Fruit fly (Drosophila melanogaster) whole organism, wandering third instar larva: ENCODE data around the gene Takl2.
A peak's percentile ranks its signal among the peaks of the same experiment; 100 is the strongest.

Experiments
- Abd-B ChIP-seq: fragments of >200 bp; optimal IDR thresholded peaks from 2 replicates; lab custom pipeline; 2017; ENCODE audit warnings: missing biosample characterization, missing genetic modification characterization
- CG32264 ChIP-seq: fragments of 200-800 bp; sonication (Bioruptor generic); optimal IDR thresholded peaks from 2 replicates; lab custom pipeline; 2016; ENCODE audit warnings: missing biosample characterization, missing genetic modification characterization
- CG9705 ChIP-seq: fragments of 200-800 bp; sonication (Bioruptor generic); optimal IDR thresholded peaks from 2 replicates; lab custom pipeline; 2018; ENCODE audit warnings: missing biosample characterization, mild to moderate bottlenecking, missing genetic modification characterization
- CrebA ChIP-seq: fragments of 200-800 bp; sonication (Bioruptor generic); optimal IDR thresholded peaks from 2 replicates; lab custom pipeline; 2016; ENCODE audit warnings: missing biosample characterization, mild to moderate bottlenecking, missing genetic modification characterization, borderline replicate concordance
- Dfd ChIP-seq: fragments of >200 bp; optimal IDR thresholded peaks from 2 replicates; lab custom pipeline; 2017; ENCODE audit warnings: missing biosample characterization, missing genetic modification characterization
- Dif ChIP-seq: fragments of 200-275, 200-300 bp; sonication (Bioruptor generic); optimal IDR thresholded peaks from 2 replicates; lab custom pipeline; 2018; ENCODE audit warnings: missing biosample characterization, missing genetic modification characterization; ENCODE audit not compliant: partially characterized antibody
- GATAd ChIP-seq: sonication (Bioruptor generic); optimal IDR thresholded peaks from 2 replicates; lab custom pipeline; 2016; ENCODE audit warnings: missing biosample characterization, missing genetic modification characterization
- HLH106 ChIP-seq: fragments of 200-800 bp; optimal IDR thresholded peaks from 3 replicates; lab custom pipeline; 2019; ENCODE audit warnings: missing biosample characterization, mild to moderate bottlenecking, missing genetic modification characterization, moderate library complexity
- Hnf4 ChIP-seq: fragments of 200-800 bp; sonication (Bioruptor generic); optimal IDR thresholded peaks from 2 replicates; lab custom pipeline; 2016; ENCODE audit warnings: missing biosample characterization, mild to moderate bottlenecking, missing genetic modification characterization
- Hr78 ChIP-seq: fragments of >200 bp; optimal IDR thresholded peaks from 2 replicates; lab custom pipeline; 2017; ENCODE audit warnings: missing biosample characterization, missing genetic modification characterization
- Hr83 ChIP-seq: fragments of 200-300 bp; sonication (Bioruptor generic); optimal IDR thresholded peaks from 2 replicates; lab custom pipeline; 2016; ENCODE audit warnings: missing biosample characterization, mild to moderate bottlenecking, missing genetic modification characterization, moderate library complexity; ENCODE audit not compliant: poor library complexity, severe bottlenecking
- Jra ChIP-seq: sonication (Bioruptor generic); optimal IDR thresholded peaks from 2 replicates; lab custom pipeline; 2016; ENCODE audit warnings: missing biosample characterization, missing genetic modification characterization
- Myc ChIP-seq: fragments of >200 bp; optimal IDR thresholded peaks from 2 replicates; lab custom pipeline; 2017
- OdsH ChIP-seq: fragments of 200-800 bp; sonication (Bioruptor generic); optimal IDR thresholded peaks from 2 replicates; lab custom pipeline; 2016; ENCODE audit warnings: missing biosample characterization, mild to moderate bottlenecking, missing genetic modification characterization
- Rel ChIP-seq, 2 experiments: fragments of 200-800 bp; sonication (Bioruptor generic) in 1 of 2; optimal IDR thresholded peaks; 2 replicates in 1 of 2; 3 replicates in 1 of 2; lab custom pipeline; 2016 to 2019; ENCODE audit warnings: mild to moderate bottlenecking in 2 of 2, missing biosample characterization in 2 of 2, missing genetic modification characterization in 2 of 2, moderate library complexity in 1 of 2
- Sp1 ChIP-seq: fragments of 200-800 bp; sonication (Bioruptor generic); optimal IDR thresholded peaks from 3 replicates; lab custom pipeline; 2019; ENCODE audit warnings: missing biosample characterization, mild to moderate bottlenecking, missing genetic modification characterization, moderate library complexity
- Vsx2 ChIP-seq: fragments of 200-300, 225-300 bp; sonication (Bioruptor generic); optimal IDR thresholded peaks from 2 replicates; lab custom pipeline; 2018; ENCODE audit warnings: missing biosample characterization, missing genetic modification characterization; ENCODE audit not compliant: partially characterized antibody
- br ChIP-seq: fragments of 200-800 bp; sonication (Bioruptor generic); optimal IDR thresholded peaks from 2 replicates; lab custom pipeline; 2016; ENCODE audit warnings: missing biosample characterization, missing genetic modification characterization
- brk ChIP-seq: fragments of 200-800 bp; sonication (Bioruptor generic); optimal IDR thresholded peaks from 2 replicates; lab custom pipeline; 2016; ENCODE audit warnings: missing biosample characterization, mild to moderate bottlenecking, missing genetic modification characterization
- dmrt93B ChIP-seq: fragments of 200-800 bp; sonication (Bioruptor generic); optimal IDR thresholded peaks from 2 replicates; lab custom pipeline; 2018; ENCODE audit warnings: missing biosample characterization, mild to moderate bottlenecking, missing genetic modification characterization
- dsf ChIP-seq: sonication (Bioruptor generic); optimal IDR thresholded peaks from 2 replicates; lab custom pipeline; 2016; ENCODE audit warnings: missing biosample characterization, missing genetic modification characterization, borderline replicate concordance
- ey ChIP-seq: fragments of 200-800 bp; sonication (Bioruptor generic); optimal IDR thresholded peaks from 2 replicates; lab custom pipeline; 2016; ENCODE audit warnings: missing biosample characterization, missing genetic modification characterization
- foxo ChIP-seq, 2 experiments: fragments of 200-800 bp; sonication (Bioruptor generic); optimal IDR thresholded peaks; 2 replicates in 1 of 2; 3 replicates in 1 of 2; lab custom pipeline; 2016 to 2017; ENCODE audit warnings: missing biosample characterization in 2 of 2, missing genetic modification characterization in 2 of 2
- h ChIP-seq: fragments of 200-800 bp; sonication (Bioruptor generic); optimal IDR thresholded peaks from 3 replicates; lab custom pipeline; 2016; ENCODE audit warnings: missing biosample characterization, mild to moderate bottlenecking, missing genetic modification characterization
- jim ChIP-seq: fragments of 175-275, 200-325 bp; sonication (Bioruptor generic); optimal IDR thresholded peaks from 2 replicates; lab custom pipeline; 2016; ENCODE audit warnings: missing biosample characterization, mild to moderate bottlenecking, missing genetic modification characterization
- lola ChIP-seq: fragments of >200 bp; optimal IDR thresholded peaks from 2 replicates; lab custom pipeline; 2017; ENCODE audit warnings: missing biosample characterization, missing genetic modification characterization
- pan ChIP-seq: fragments of >200 bp; optimal IDR thresholded peaks from 2 replicates; lab custom pipeline; 2017
- rgr ChIP-seq: fragments of 200-800 bp; sonication (Bioruptor generic); optimal IDR thresholded peaks from 3 replicates; lab custom pipeline; 2016; ENCODE audit warnings: missing biosample characterization, mild to moderate bottlenecking, missing genetic modification characterization
- sage ChIP-seq: fragments of 200-800 bp; sonication (Bioruptor generic); optimal IDR thresholded peaks from 2 replicates; lab custom pipeline; 2016; ENCODE audit warnings: missing biosample characterization, mild to moderate bottlenecking, missing genetic modification characterization
- sv ChIP-seq: fragments of 200-800 bp; sonication (Bioruptor generic); optimal IDR thresholded peaks from 3 replicates; lab custom pipeline; 2016; ENCODE audit warnings: missing biosample characterization, missing genetic modification characterization
- tai ChIP-seq: sonication (Bioruptor generic); optimal IDR thresholded peaks from 2 replicates; lab custom pipeline; 2016; ENCODE audit warnings: missing biosample characterization, missing genetic modification characterization
- usp ChIP-seq: fragments of >200 bp; optimal IDR thresholded peaks from 2 replicates; lab custom pipeline; 2017; ENCODE audit warnings: missing biosample characterization, missing genetic modification characterization

Gene Takl2

dm6 chr3R:22733751-22734150 is at the start of gene Takl2:
TSS of gene Takl2 (minus strand) at chr3R:22733851.
- TF ChIP-seq Myc (lab: Kevin White, UChicago): no peak
- no peak for TF ChIP-seq GATAd
- TF ChIP-seq brk (GFP tag; lab: Kevin White, UChicago): no peak
- TF ChIP-seq ey: no peak
- no peak for TF ChIP-seq br (GFP tag; lab: Kevin White, UChicago)
- TF ChIP-seq tai (GFP tag; lab: Kevin White, UChicago): no peak
- no peak for TF ChIP-seq rgr (GFP tag; lab: Kevin White, UChicago)
- TF ChIP-seq sv: no peak
- no peak for TF ChIP-seq Hnf4
- TF ChIP-seq Sp1 (GFP tag; lab: Kevin White, UChicago): no peak
- no peak for TF ChIP-seq CrebA (GFP tag; lab: Kevin White, UChicago)
- TF ChIP-seq CG32264: no peak
- no peak for TF ChIP-seq dmrt93B
- TF ChIP-seq OdsH (GFP tag; lab: Kevin White, UChicago): no peak

dm6 chr3R:22781412-22781811 is 47.8 kb upstream of the Takl2 start:
- no peak for TF ChIP-seq Hr78 (GFP tag; lab: Kevin White, UChicago)
- TF ChIP-seq sage (GFP tag; lab: Kevin White, UChicago): peak; percentile 74
- TF ChIP-seq foxo (GFP tag; optimal IDR thresholded peaks at IDR 0.05; lab: Kevin White, UChicago): peak in 1 of 2 experiments; percentile 39
- peak; percentile 7 for TF ChIP-seq Dif
- TF ChIP-seq tai (GFP tag; lab: Kevin White, UChicago): no peak
- no peak for TF ChIP-seq CG32264
- TF ChIP-seq dsf (GFP tag; lab: Kevin White, UChicago): no peak
- TF ChIP-seq lola (GFP tag; lab: Kevin White, UChicago): no peak
- TF ChIP-seq Hr83 (GFP tag; lab: Kevin White, UChicago): peak; percentile 67
- TF ChIP-seq usp (GFP tag; lab: Kevin White, UChicago): no peak
- peak; percentile 63 for TF ChIP-seq CrebA (GFP tag; lab: Kevin White, UChicago)
- TF ChIP-seq Abd-B (GFP tag; lab: Kevin White, UChicago): no peak
- TF ChIP-seq rgr (GFP tag; lab: Kevin White, UChicago): peak; percentile 49
- TF ChIP-seq br (GFP tag; lab: Kevin White, UChicago): peak; percentile 29
- TF ChIP-seq Hnf4: no peak
- TF ChIP-seq Sp1 (GFP tag; lab: Kevin White, UChicago): peak; percentile 46
- no peak for TF ChIP-seq HLH106 (tag; lab: Kevin White, UChicago)
- TF ChIP-seq Vsx2: no peak
- TF ChIP-seq Myc (lab: Kevin White, UChicago): no peak
- peak; percentile 50 for TF ChIP-seq Rel (GFP tag; optimal IDR thresholded peaks at IDR 0.05; lab: Kevin White, UChicago)
- TF ChIP-seq Rel (tag; optimal IDR thresholded peaks at IDR 0.05; lab: Kevin White, UChicago): peak; percentile 9
- TF ChIP-seq h (GFP tag; lab: Kevin White, UChicago): peak; percentile 30
- no peak for TF ChIP-seq brk (GFP tag; lab: Kevin White, UChicago)
- no peak for TF ChIP-seq sv

- TF ChIP-seq HLH106 (tag; lab: Kevin White, UChicago) (no peak), Dfd (no peak), Abd-B (GFP tag; lab: Kevin White, UChicago) (no peak), dmrt93B (no peak), rgr (GFP tag; lab: Kevin White, UChicago) (no peak), tai (GFP tag; lab: Kevin White, UChicago) (no peak), foxo (GFP tag; optimal IDR thresholded peaks at IDR 0.05; lab: Kevin White, UChicago) (no peak), lola (GFP tag; lab: Kevin White, UChicago) (no peak), jim (GFP tag; lab: Kevin White, UChicago) (no peak), Jra (GFP tag; lab: Kevin White, UChicago) (no peak), Hr83 (GFP tag; lab: Kevin White, UChicago) (no peak), brk (GFP tag; lab: Kevin White, UChicago) (no peak), CG32264 (no peak), br (GFP tag; lab: Kevin White, UChicago) (no peak), pan (no peak), h (GFP tag; lab: Kevin White, UChicago) (no peak), CG9705 (no peak)
Measured at dm6 chr3R:22780135-22780534, 46.5 kb upstream of the Takl2 start.

dm6 chr3R:22776457-22776856 is 42.8 kb upstream of the Takl2 start:
- TF ChIP-seq Myc (lab: Kevin White, UChicago) (no peak), Jra (GFP tag; lab: Kevin White, UChicago) (no peak), pan (no peak)
- TF ChIP-seq, all 38 proteins: peak for 0
